Fruit fly (Drosophila melanogaster) Kc167 (cell line): ENCODE measurements around the gene mRRF2.

Source experiments
- Myc ChIP-seq: fragments of >200 bp; optimal IDR thresholded peaks from 2 replicates; lab custom pipeline; 2017; ENCODE audit warnings: missing external identifiers
- h ChIP-seq: fragments of >200 bp; optimal IDR thresholded peaks from 3 replicates; lab custom pipeline; 2018; ENCODE audit warnings: missing external identifiers
- insv ChIP-seq: fragments of >200 bp; optimal IDR thresholded peaks from 3 replicates; lab custom pipeline; 2018; ENCODE audit warnings: missing external identifiers
- psq ChIP-seq: fragments of >200 bp; optimal IDR thresholded peaks from 2 replicates; lab custom pipeline; 2017; ENCODE audit warnings: missing external identifiers
- ttk ChIP-seq: sonication (Bioruptor generic); optimal IDR thresholded peaks from 2 replicates; lab custom pipeline; 2017; ENCODE audit warnings: missing external identifiers

DNA sequence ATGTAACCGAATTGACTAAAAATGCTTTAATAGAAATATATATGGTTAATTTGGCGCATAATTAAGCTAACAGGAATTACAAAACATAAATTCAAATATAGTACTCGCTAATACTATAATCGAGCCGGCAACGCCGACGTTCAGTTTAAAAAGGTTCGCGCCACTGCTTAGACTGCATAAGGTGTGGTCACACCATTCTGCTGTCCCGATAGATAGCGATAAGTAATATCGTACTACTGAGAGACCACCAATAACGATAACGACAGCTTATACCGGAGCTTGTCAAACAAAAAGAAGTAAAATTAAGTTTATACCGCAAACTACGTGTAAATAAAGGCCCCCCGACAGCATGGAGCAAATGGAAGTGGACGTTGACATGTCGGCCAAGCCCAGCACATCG, 32.9 kb upstream of the mRRF2 start, which contains the start of gene CSN6:
- TF ChIP-seq ttk (no peak), psq (lab: Kevin White, UChicago) (no peak), Myc (lab: Kevin White, UChicago) (no peak), h (lab: Kevin White, UChicago) (no peak), insv (lab: Kevin White, UChicago) (no peak)
